Fruit fly (Drosophila melanogaster) whole organism, adult: ENCODE data around the gene Nepl8.

ENCODE experiments used
- CG11617 ChIP-seq: fragments of 200-800 bp; sonication (Bioruptor generic); optimal IDR thresholded peaks from 2 replicates; lab custom pipeline; 2017; ENCODE audit warnings: mild to moderate bottlenecking, missing biosample characterization, missing genetic modification reagents, missing genetic modification characterization
- CG12768 ChIP-seq: fragments of 200-800 bp; sonication (Bioruptor generic); optimal IDR thresholded peaks from 2 replicates; lab custom pipeline; 2017; ENCODE audit warnings: missing biosample characterization, missing genetic modification characterization, mild to moderate bottlenecking, moderate library complexity, missing genetic modification reagents
- CG14711 ChIP-seq: fragments of 200-800 bp; sonication (Bioruptor generic); optimal IDR thresholded peaks from 2 replicates; lab custom pipeline; 2018; ENCODE audit warnings: missing biosample characterization, mild to moderate bottlenecking, missing genetic modification characterization, moderate library complexity
- CG1620 ChIP-seq: fragments of 200-800 bp; sonication (Bioruptor generic); optimal IDR thresholded peaks from 2 replicates; lab custom pipeline; 2016; ENCODE audit warnings: missing biosample characterization, missing genetic modification characterization
- CG33017 ChIP-seq: fragments of 200-800 bp; sonication (Bioruptor generic); optimal IDR thresholded peaks from 2 replicates; lab custom pipeline; 2018; ENCODE audit warnings: missing biosample characterization, mild to moderate bottlenecking, missing genetic modification characterization, moderate library complexity
- CG5204 ChIP-seq: fragments of 200-800 bp; sonication (Bioruptor generic); optimal IDR thresholded peaks from 2 replicates; lab custom pipeline; 2016; ENCODE audit warnings: missing biosample characterization, missing genetic modification characterization
- CG7045 ChIP-seq: fragments of 200-800 bp; sonication (Bioruptor generic); optimal IDR thresholded peaks from 2 replicates; lab custom pipeline; 2017; ENCODE audit warnings: missing biosample characterization, mild to moderate bottlenecking, missing genetic modification characterization
- CG7101 ChIP-seq: fragments of 200-800 bp; sonication (Bioruptor generic); optimal IDR thresholded peaks from 2 replicates; lab custom pipeline; 2018; ENCODE audit warnings: missing biosample characterization, mild to moderate bottlenecking, missing genetic modification characterization, moderate library complexity
- Clk ChIP-seq: fragments of 200-800 bp; sonication (Bioruptor generic); optimal IDR thresholded peaks from 2 replicates; lab custom pipeline; 2017; ENCODE audit warnings: missing biosample characterization, missing genetic modification characterization
- Crg-1 ChIP-seq: fragments of 200-800 bp; sonication (Bioruptor generic); optimal IDR thresholded peaks from 2 replicates; lab custom pipeline; 2016; ENCODE audit warnings: missing biosample characterization, missing genetic modification characterization
- Hr96 ChIP-seq: fragments of 200-800 bp; sonication (Bioruptor generic); optimal IDR thresholded peaks from 2 replicates; lab custom pipeline; 2016; ENCODE audit warnings: missing biosample characterization, missing genetic modification characterization
- Mnt ChIP-seq: fragments of 200-800 bp; sonication (Bioruptor generic); optimal IDR thresholded peaks from 2 replicates; lab custom pipeline; 2016; ENCODE audit warnings: missing biosample characterization, mild to moderate bottlenecking, missing genetic modification characterization
- bab1 ChIP-seq: fragments of 200-800 bp; sonication (Bioruptor generic); optimal IDR thresholded peaks from 3 replicates; lab custom pipeline; 2019; ENCODE audit warnings: missing biosample characterization, mild to moderate bottlenecking, missing genetic modification characterization, moderate library complexity
- cic ChIP-seq: fragments of 200-800 bp; sonication (Bioruptor generic); optimal IDR thresholded peaks from 2 replicates; lab custom pipeline; 2017; ENCODE audit warnings: missing biosample characterization, mild to moderate bottlenecking, missing genetic modification characterization, moderate library complexity
- cnc ChIP-seq, 2 experiments: fragments of >200 bp; optimal IDR thresholded peaks; 2 replicates each; lab custom pipeline; 2017
- kay ChIP-seq: fragments of 200-800 bp; sonication (Bioruptor generic); peaks from one replicate; lab custom pipeline; 2016; ENCODE audit warnings: missing biosample characterization, missing genetic modification characterization, borderline replicate concordance
- ovo ChIP-seq: fragments of 200-800 bp; sonication (Bioruptor generic); optimal IDR thresholded peaks from 2 replicates; lab custom pipeline; 2016; ENCODE audit warnings: missing biosample characterization, missing genetic modification characterization
- pad ChIP-seq: fragments of 200-800 bp; sonication (Bioruptor generic); optimal IDR thresholded peaks from 3 replicates; lab custom pipeline; 2017; ENCODE audit warnings: missing biosample characterization, missing genetic modification characterization, mild to moderate bottlenecking, moderate library complexity, missing genetic modification reagents
- tj ChIP-seq: fragments of 200-800 bp; sonication (Bioruptor generic); optimal IDR thresholded peaks from 3 replicates; lab custom pipeline; 2017; ENCODE audit warnings: missing biosample characterization, mild to moderate bottlenecking, missing genetic modification characterization, moderate library complexity
- toe ChIP-seq: fragments of 200-800 bp; sonication (Bioruptor generic); optimal IDR thresholded peaks from 2 replicates; lab custom pipeline; 2016; ENCODE audit warnings: missing biosample characterization, missing genetic modification characterization

Gene Nepl8

DNA sequence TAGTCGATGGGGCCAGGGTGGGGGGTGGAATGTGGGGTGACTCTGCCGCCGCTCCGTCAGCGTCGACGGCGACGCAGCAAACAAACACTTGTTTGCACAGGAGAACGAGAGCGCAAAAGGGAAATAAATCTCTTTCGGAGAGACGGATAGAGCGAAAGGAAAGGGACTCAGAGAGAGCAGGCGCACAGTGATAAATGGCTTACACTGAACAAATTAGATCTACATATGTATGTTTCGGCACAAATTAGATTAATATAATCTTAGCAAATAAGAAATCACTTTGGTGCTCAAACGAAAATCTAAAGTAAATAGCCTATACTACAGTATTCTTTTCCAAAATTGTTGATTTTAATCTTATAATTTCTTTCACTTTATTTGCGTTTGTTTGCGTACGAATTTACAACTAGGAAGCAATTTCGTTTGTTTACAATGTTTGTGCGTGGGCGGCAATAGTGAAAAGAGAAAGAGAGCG lies 47.8 kb downstream of the Nepl8 start:
- peak; percentile 69 for TF ChIP-seq kay (GFP tag; lab: Kevin White, UChicago)
- TF ChIP-seq pad (GFP tag; lab: Kevin White, UChicago), result peak; percentile 32
- peak; percentile 79 for TF ChIP-seq CG14711 (tag; lab: Kevin White, UChicago)
- TF ChIP-seq Mnt (GFP tag; lab: Kevin White, UChicago), result peak; percentile 17
- peak; percentile 19 for TF ChIP-seq Crg-1 (GFP tag; lab: Kevin White, UChicago)
- TF ChIP-seq CG5204 (GFP tag; lab: Kevin White, UChicago), result peak; percentile 76
- TF ChIP-seq bab1 (GFP tag; lab: Kevin White, UChicago), result peak; percentile 60
- TF ChIP-seq Clk (GFP tag; lab: Kevin White, UChicago), result peak; percentile 50
- no peak for TF ChIP-seq tj (GFP tag; lab: Kevin White, UChicago)
- TF ChIP-seq CG1620 (GFP tag; lab: Kevin White, UChicago), result peak; percentile 37
- peak; percentile 65 for TF ChIP-seq CG7045 (GFP tag; lab: Kevin White, UChicago)
- TF ChIP-seq cic (GFP tag; lab: Kevin White, UChicago), result peak; percentile 57
- peak; percentile 9 for TF ChIP-seq Hr96 (GFP tag; lab: Kevin White, UChicago)
- TF ChIP-seq toe (GFP tag; lab: Kevin White, UChicago), result peak; percentile 22
- peak; percentile 83 for TF ChIP-seq CG33017
- peak; percentile 78 for TF ChIP-seq CG12768 (GFP tag; lab: Kevin White, UChicago)
- peak; percentile 70 for TF ChIP-seq CG11617
- TF ChIP-seq cnc (optimal IDR thresholded peaks at IDR 0.05; lab: Kevin White, UChicago), result no peak
- peak; percentile 83 for TF ChIP-seq CG7101
- TF ChIP-seq ovo (GFP tag; lab: Kevin White, UChicago), result peak; percentile 12

dm6 chr2L:16536501-16536900 lies 48.6 kb downstream of the Nepl8 start:
- TF ChIP-seq bab1 (GFP tag; lab: Kevin White, UChicago) (no peak), pad (GFP tag; lab: Kevin White, UChicago) (peak; percentile 98), cnc (optimal IDR thresholded peaks at IDR 0.05; lab: Kevin White, UChicago) (no peak), kay (GFP tag; lab: Kevin White, UChicago) (no peak), tj (GFP tag; lab: Kevin White, UChicago) (peak; percentile 62), CG7045 (GFP tag; lab: Kevin White, UChicago) (no peak), CG14711 (tag; lab: Kevin White, UChicago) (no peak), cic (GFP tag; lab: Kevin White, UChicago) (no peak), CG33017 (no peak), CG12768 (GFP tag; lab: Kevin White, UChicago) (no peak), CG11617 (no peak), ovo (GFP tag; lab: Kevin White, UChicago) (peak; percentile 49), Clk (GFP tag; lab: Kevin White, UChicago) (no peak), Hr96 (GFP tag; lab: Kevin White, UChicago) (no peak), CG5204 (GFP tag; lab: Kevin White, UChicago) (no peak), CG1620 (GFP tag; lab: Kevin White, UChicago) (no peak), Mnt (GFP tag; lab: Kevin White, UChicago) (no peak), CG7101 (no peak), Crg-1 (GFP tag; lab: Kevin White, UChicago) (no peak), toe (GFP tag; lab: Kevin White, UChicago) (no peak)

DNA sequence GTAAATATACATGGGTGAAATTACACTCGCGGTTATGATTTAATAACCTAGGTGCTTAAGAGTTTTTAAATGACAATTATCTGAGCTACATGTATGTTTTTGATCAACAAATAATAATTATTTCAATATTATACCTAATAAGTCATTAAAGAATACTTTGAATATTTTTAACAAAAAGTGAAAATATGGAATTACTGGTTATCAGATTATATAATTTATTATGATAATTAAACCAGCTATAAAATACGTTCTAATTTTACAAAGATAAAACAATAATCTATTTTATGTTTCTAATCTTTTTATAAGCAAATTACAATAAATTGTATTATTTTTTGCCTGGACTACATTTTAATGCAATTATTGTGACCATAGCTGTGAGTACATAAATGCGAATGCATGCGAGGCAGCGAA lies 49.1 kb downstream of the Nepl8 start:
- no peak for TF ChIP-seq toe (GFP tag; lab: Kevin White, UChicago)
- peak; percentile 48 for TF ChIP-seq CG7101
- TF ChIP-seq bab1 (GFP tag; lab: Kevin White, UChicago), result peak; percentile 71
- TF ChIP-seq Clk (GFP tag; lab: Kevin White, UChicago), result no peak
- TF ChIP-seq CG14711 (tag; lab: Kevin White, UChicago), result peak; percentile 66
- TF ChIP-seq Hr96 (GFP tag; lab: Kevin White, UChicago), result no peak

DNA sequence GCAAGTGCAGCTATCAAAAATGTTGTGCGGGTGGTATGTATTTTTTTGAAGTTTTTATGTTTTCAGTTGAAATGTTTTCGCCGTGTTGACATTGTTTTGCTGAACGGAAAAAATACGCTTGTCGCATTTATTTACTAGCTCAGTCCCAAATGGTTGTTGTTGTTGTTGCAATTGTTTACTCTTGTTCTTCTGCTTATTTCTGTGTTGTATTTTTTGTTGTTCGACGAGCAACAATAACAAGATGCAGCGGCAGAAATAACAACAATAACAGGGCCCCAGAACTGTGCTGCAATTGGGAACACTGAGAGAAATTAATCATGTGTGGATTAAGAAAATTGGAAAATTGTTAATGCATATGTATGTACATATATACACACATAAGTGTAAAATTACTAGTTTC lies 50.2 kb downstream of the Nepl8 start:
- TF ChIP-seq CG14711 (tag; lab: Kevin White, UChicago) (peak; percentile 8), kay (GFP tag; lab: Kevin White, UChicago) (peak; percentile 3), tj (GFP tag; lab: Kevin White, UChicago) (peak; percentile 79), ovo (GFP tag; lab: Kevin White, UChicago) (no peak), Clk (GFP tag; lab: Kevin White, UChicago) (no peak), pad (GFP tag; lab: Kevin White, UChicago) (peak; percentile 30)

DNA sequence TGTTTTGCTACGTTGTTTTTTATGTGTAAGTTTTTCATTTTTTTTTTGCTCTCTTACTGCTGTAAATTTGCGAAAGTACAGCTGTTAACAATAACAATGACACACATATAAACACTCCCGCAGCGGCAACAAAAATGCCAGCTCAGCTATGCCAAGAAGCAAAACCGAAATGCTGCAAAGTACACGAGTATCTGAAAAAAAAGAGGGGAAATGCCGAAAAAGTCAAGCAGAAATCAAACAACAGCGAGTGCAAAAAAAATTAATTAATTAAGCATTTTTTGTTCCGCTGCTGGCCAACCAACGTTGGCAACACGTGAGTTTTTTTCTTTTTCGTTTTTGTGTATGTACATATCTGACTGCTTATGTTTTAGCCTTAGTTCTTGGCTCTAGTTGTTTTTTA lies 51.0 kb downstream of the Nepl8 start:
- TF ChIP-seq ovo (GFP tag; lab: Kevin White, UChicago), result no peak
- TF ChIP-seq tj (GFP tag; lab: Kevin White, UChicago), result peak; percentile 98
- TF ChIP-seq pad (GFP tag; lab: Kevin White, UChicago), result peak; percentile 93
- TF ChIP-seq bab1 (GFP tag; lab: Kevin White, UChicago), result no peak
- TF ChIP-seq CG1620 (GFP tag; lab: Kevin White, UChicago), result no peak
- no peak for TF ChIP-seq Crg-1 (GFP tag; lab: Kevin White, UChicago)
- no peak for TF ChIP-seq CG5204 (GFP tag; lab: Kevin White, UChicago)
- TF ChIP-seq CG7045 (GFP tag; lab: Kevin White, UChicago), result no peak
- no peak for TF ChIP-seq cic (GFP tag; lab: Kevin White, UChicago)
